Fruit fly (Drosophila melanogaster) whole organism, wandering third instar larva: ENCODE results near the gene ATPsynO.

ENCODE experiments used
- CG32264 ChIP-seq: fragments of 200-800 bp; sonication (Bioruptor generic); optimal IDR thresholded peaks from 2 replicates; lab custom pipeline; 2016; ENCODE audit warnings: missing biosample characterization, missing genetic modification characterization
- Hr78 ChIP-seq: fragments of >200 bp; optimal IDR thresholded peaks from 2 replicates; lab custom pipeline; 2017; ENCODE audit warnings: missing biosample characterization, missing genetic modification characterization
- Myc ChIP-seq: fragments of >200 bp; optimal IDR thresholded peaks from 2 replicates; lab custom pipeline; 2017
- dl ChIP-seq, 2 experiments: fragments of 175-275, 200-275 bp in 1 of 2; fragments of 200-275 bp in 1 of 2; sonication (Bioruptor generic); optimal IDR thresholded peaks; lab custom pipeline; 2018; ENCODE audit warnings: mild to moderate bottlenecking in 2 of 2, missing biosample characterization in 2 of 2, missing genetic modification characterization in 2 of 2, moderate library complexity in 2 of 2; ENCODE audit not compliant: partially characterized antibody in 2 of 2, insufficient read depth in 1 of 2
- foxo ChIP-seq, 2 experiments: fragments of 200-800 bp; sonication (Bioruptor generic); optimal IDR thresholded peaks; 2 replicates in 1 of 2; 3 replicates in 1 of 2; lab custom pipeline; 2016 to 2017; ENCODE audit warnings: missing biosample characterization in 2 of 2, missing genetic modification characterization in 2 of 2

- no peak for TF ChIP-seq dl (GFP tag; optimal IDR thresholded peaks at IDR 0.05; lab: Kevin White, UChicago; ENCODE audit: insufficient read depth in 1 of 2, partially characterized antibody in 2 of 2)
- TF ChIP-seq Hr78: no peak
- no peak for TF ChIP-seq Myc (lab: Kevin White, UChicago)
- TF ChIP-seq foxo (GFP tag; optimal IDR thresholded peaks at IDR 0.05; lab: Kevin White, UChicago): no peak
- no peak for TF ChIP-seq CG32264 (GFP tag; lab: Kevin White, UChicago)
Measured at dm6 chr3R:15282326-15282725, 16.9 kb downstream of the ATPsynO start.
